Worm (Caenorhabditis elegans): ENCODE results near the gene ZK470.1.

Gene ZK470.1

DNA sequence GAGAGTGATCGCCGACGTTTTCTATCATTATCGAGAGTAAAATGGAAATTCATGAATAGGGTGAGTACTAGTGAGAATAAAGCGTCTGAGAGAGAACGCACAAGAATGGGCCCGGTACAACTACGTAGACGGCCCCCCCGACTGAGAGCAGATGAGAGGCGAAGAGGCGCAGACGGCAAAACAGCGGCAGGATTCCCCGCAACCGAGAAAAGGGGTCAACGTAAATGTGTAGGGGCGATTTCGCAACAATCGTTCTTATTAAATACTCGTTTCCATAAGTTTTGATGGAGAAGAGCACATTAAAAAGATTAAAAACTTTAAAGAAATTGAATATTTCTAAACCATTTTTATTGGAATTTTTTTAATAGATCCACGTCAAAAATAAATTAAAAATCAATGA is 51.2 kb downstream of the ZK470.1 start (continued):
- TF ChIP-seq daf-16 (GFP tag; optimal IDR thresholded peaks at IDR 0.05) (no peak), daf-16 (tag; optimal IDR thresholded peaks at IDR 0.05) (peak; percentile 7), hlh-11 (tag; optimal IDR thresholded peaks at IDR 0.05) (peak; percentile 33), nhr-42 (GFP tag; IDR thresholded peaks at IDR 0.05) (no peak), snpc-1.2 (GFP tag; IDR thresholded peaks at IDR 0.05) (no peak), arid-1 (GFP tag; conservative IDR thresholded peaks at IDR 0.05) (no peak), spr-1 (tag; optimal IDR thresholded peaks at IDR 0.05) (no peak), nhr-111 (GFP tag; optimal IDR thresholded peaks at IDR 0.05) (no peak), mxl-3 (GFP tag; optimal IDR thresholded peaks at IDR 0.05) (no peak), lin-39 (tag; optimal IDR thresholded peaks at IDR 0.05) (no peak), gei-8 (GFP tag; optimal IDR thresholded peaks at IDR 0.05) (no peak)

ce11 chrX:4215500-4216107 is 52.1 kb downstream of the ZK470.1 start:
- TF ChIP-seq dmd-6 (GFP tag; IDR thresholded peaks at IDR 0.05): peak; percentile 75
- TF ChIP-seq saeg-2 (GFP tag; IDR thresholded peaks at IDR 0.05): no peak
- TF ChIP-seq madf-9 (GFP tag; conservative IDR thresholded peaks at IDR 0.05): no peak
- no peak for TF ChIP-seq lir-3 (tag; optimal IDR thresholded peaks at IDR 0.05)
- TF ChIP-seq ceh-62 (tag; optimal IDR thresholded peaks at IDR 0.05): no peak
- no peak for TF ChIP-seq F10B5.3 (tag; optimal IDR thresholded peaks at IDR 0.05)
- no peak for TF ChIP-seq aha-1 (tag)
- TF ChIP-seq nhr-6 (tag; optimal IDR thresholded peaks at IDR 0.05): no peak
- no peak for TF ChIP-seq ztf-7 (tag; optimal IDR thresholded peaks at IDR 0.05)
- no peak for TF ChIP-seq jun-1 (tag; optimal IDR thresholded peaks at IDR 0.05)
- TF ChIP-seq ama-1 (optimal IDR thresholded peaks at IDR 0.05): no peak
- TF ChIP-seq mxl-3 (GFP tag; optimal IDR thresholded peaks at IDR 0.05): peak; percentile 33
- no peak for TF ChIP-seq pha-4 (GFP tag; IDR thresholded peaks at IDR 0.05)
- TF ChIP-seq pha-4 (tag; optimal IDR thresholded peaks at IDR 0.05): no peak
- no peak for TF ChIP-seq snpc-4 (tag; optimal IDR thresholded peaks at IDR 0.05)
- no peak for TF ChIP-seq spr-1 (tag; optimal IDR thresholded peaks at IDR 0.05)
- no peak for TF ChIP-seq mdl-1 (tag; optimal IDR thresholded peaks at IDR 0.05)
- no peak for TF ChIP-seq egl-43 (GFP tag; IDR thresholded peaks at IDR 0.05)
- no peak for TF ChIP-seq lim-7 (GFP tag; IDR thresholded peaks at IDR 0.05)
- no peak for TF ChIP-seq tag-97 (GFP tag; IDR thresholded peaks at IDR 0.05)
- no peak for TF ChIP-seq R02D3.7 (tag; optimal IDR thresholded peaks at IDR 0.05)
- TF ChIP-seq nhr-76 (tag; optimal IDR thresholded peaks at IDR 0.05): no peak
- no peak for TF ChIP-seq unc-130 (GFP tag; optimal IDR thresholded peaks at IDR 0.05)
- TF ChIP-seq F37D6.2 (tag; optimal IDR thresholded peaks at IDR 0.05): no peak
- no peak for TF ChIP-seq nhr-10 (tag; optimal IDR thresholded peaks at IDR 0.05)
- no peak for TF ChIP-seq nhr-102 (tag; optimal IDR thresholded peaks at IDR 0.05)
- TF ChIP-seq egl-27 (tag; optimal IDR thresholded peaks at IDR 0.05): no peak
- TF ChIP-seq F44E2.7 (GFP tag; IDR thresholded peaks at IDR 0.05): no peak
- peak; percentile 92 for TF ChIP-seq dve-1 (tag; optimal IDR thresholded peaks at IDR 0.05; ENCODE audit: insufficient read depth)
- TF ChIP-seq F49E8.2 (tag; optimal IDR thresholded peaks at IDR 0.05; ENCODE audit: borderline replicate concordance): no peak
- no peak for TF ChIP-seq set-16 (GFP tag; IDR thresholded peaks at IDR 0.05)
- no peak for TF ChIP-seq nhr-42 (GFP tag; IDR thresholded peaks at IDR 0.05)
- 0 out of 2 replicates have a peak, but pooled peaks have one; percentile 29 for TF ChIP-seq zfp-3 (GFP tag; conservative IDR thresholded peaks at IDR 0.05)
- TF ChIP-seq lsy-2 (tag; optimal IDR thresholded peaks at IDR 0.05): peak in 1 of 2 experiments; percentile 27
- TF ChIP-seq nhr-237 (tag; optimal IDR thresholded peaks at IDR 0.05): no peak
- no peak for TF ChIP-seq nhr-111 (GFP tag; optimal IDR thresholded peaks at IDR 0.05)
- TF ChIP-seq daf-12 (tag; optimal IDR thresholded peaks at IDR 0.05): no peak
- no peak for TF ChIP-seq ceh-28 (tag; optimal IDR thresholded peaks at IDR 0.05)
- TF ChIP-seq daf-16 (GFP tag; optimal IDR thresholded peaks at IDR 0.05): peak; percentile 2 to 78
- peak; percentile 96 for TF ChIP-seq daf-16 (tag; optimal IDR thresholded peaks at IDR 0.05)
- no peak for TF ChIP-seq nhr-11 (tag; optimal IDR thresholded peaks at IDR 0.05)
- no peak for TF ChIP-seq spr-3 (GFP tag; optimal IDR thresholded peaks at IDR 0.05)
- TF ChIP-seq lin-13 (GFP tag; optimal IDR thresholded peaks at IDR 0.05): peak; percentile 8
- no peak for TF ChIP-seq sdz-12 (GFP tag; optimal IDR thresholded peaks at IDR 0.05)
- no peak for TF ChIP-seq dpl-1 (GFP tag; optimal IDR thresholded peaks at IDR 0.05)
